Worm (Caenorhabditis elegans) whole organism, mixed stage, embryonic: ENCODE data around the gene sel-9.

Source experiments
- M03D4.4 ChIP-seq: sonication (generic microtip); optimal IDR thresholded peaks from 2 replicates; lab custom pipeline; 2017; ENCODE audit warnings: mild to moderate bottlenecking, missing genetic modification characterization, missing compliant biosample characterization
- bed-3 ChIP-seq: fragments of 200-800 bp; sonication (Bioruptor generic); optimal IDR thresholded peaks from 3 replicates; lab custom pipeline; 2018; ENCODE audit warnings: mild to moderate bottlenecking, missing genetic modification characterization, moderate library complexity, missing compliant biosample characterization
- ceh-39 ChIP-seq: fragments of 150-350 bp; optimal IDR thresholded peaks from 2 replicates; lab custom pipeline; 2014; ENCODE audit warnings: missing biosample characterization, missing genetic modification characterization
- ceh-43 ChIP-seq: fragments of 200-800 bp; sonication (Bioruptor generic); optimal IDR thresholded peaks from 2 replicates; lab custom pipeline; 2018; ENCODE audit warnings: mild to moderate bottlenecking, missing genetic modification characterization, moderate library complexity, missing compliant biosample characterization
- ceh-83 ChIP-seq: fragments of 200-800 bp; sonication (Bioruptor generic); optimal IDR thresholded peaks from 2 replicates; lab custom pipeline; 2018; ENCODE audit warnings: mild to moderate bottlenecking, missing genetic modification characterization, missing compliant biosample characterization
- cnd-1 ChIP-seq: fragments of 200-800 bp; sonication (Bioruptor generic); optimal IDR thresholded peaks from 2 replicates; lab custom pipeline; 2018; ENCODE audit warnings: mild to moderate bottlenecking, missing genetic modification characterization, missing compliant biosample characterization
- drap-1 ChIP-seq: fragments of 200-800 bp; sonication (Bioruptor generic); optimal IDR thresholded peaks from 3 replicates; lab custom pipeline; 2018; ENCODE audit warnings: mild to moderate bottlenecking, missing genetic modification characterization, missing compliant biosample characterization
- elt-3 ChIP-seq: fragments of 150-350 bp; optimal IDR thresholded peaks from 2 replicates; lab custom pipeline; 2014; ENCODE audit warnings: missing biosample characterization, missing genetic modification characterization
- flh-1 ChIP-seq: fragments of 200-800 bp; sonication (Bioruptor generic); optimal IDR thresholded peaks from 2 replicates; lab custom pipeline; 2018; ENCODE audit warnings: mild to moderate bottlenecking, missing genetic modification characterization, moderate library complexity, missing compliant biosample characterization
- ham-2 ChIP-seq: fragments of 200-800 bp; sonication (Bioruptor generic); optimal IDR thresholded peaks from 2 replicates; lab custom pipeline; 2018; ENCODE audit warnings: mild to moderate bottlenecking, missing genetic modification characterization, missing compliant biosample characterization
- hlh-1 ChIP-seq: fragments of 150-350 bp; optimal IDR thresholded peaks from 2 replicates; lab custom pipeline; 2014; ENCODE audit warnings: missing biosample characterization, missing genetic modification reagents, missing genetic modification characterization
- lin-13 ChIP-seq: fragments of 150-350 bp; optimal IDR thresholded peaks from 2 replicates; lab custom pipeline; 2014; ENCODE audit warnings: missing biosample characterization, missing genetic modification characterization
- lin-32 ChIP-seq: fragments of 200-800 bp; sonication (Bioruptor generic); optimal IDR thresholded peaks from 2 replicates; lab custom pipeline; 2018; ENCODE audit warnings: mild to moderate bottlenecking, missing genetic modification characterization, missing compliant biosample characterization
- mab-5 ChIP-seq: fragments of 150-350 bp; optimal IDR thresholded peaks from 2 replicates; lab custom pipeline; 2014; ENCODE audit warnings: missing biosample characterization, missing genetic modification characterization
- mep-1 ChIP-seq: fragments of 150-350 bp; optimal IDR thresholded peaks from 2 replicates; lab custom pipeline; 2017; ENCODE audit warnings: missing biosample characterization, missing genetic modification reagents, missing genetic modification characterization, inconsistent platforms
- mls-2 ChIP-seq: sonication (generic microtip); optimal IDR thresholded peaks from 2 replicates; lab custom pipeline; 2016; ENCODE audit warnings: mild to moderate bottlenecking, missing genetic modification characterization, moderate library complexity, missing compliant biosample characterization
- nhr-12 ChIP-seq: fragments of 150-350 bp; optimal IDR thresholded peaks from 2 replicates; lab custom pipeline; 2014; ENCODE audit warnings: missing biosample characterization, missing genetic modification characterization
- nhr-2 ChIP-seq: fragments of 150-350 bp; optimal IDR thresholded peaks from 2 replicates; lab custom pipeline; 2014; ENCODE audit warnings: missing biosample characterization, missing genetic modification characterization
- nhr-237 ChIP-seq: fragments of 150-350 bp; optimal IDR thresholded peaks from 2 replicates; lab custom pipeline; 2014; ENCODE audit warnings: missing biosample characterization, missing genetic modification characterization
- nhr-28 ChIP-seq: fragments of 150-350 bp; optimal IDR thresholded peaks from 2 replicates; lab custom pipeline; 2014; ENCODE audit warnings: missing biosample characterization, missing genetic modification characterization
- nhr-76 ChIP-seq: sonication (generic microtip); optimal IDR thresholded peaks from 2 replicates; lab custom pipeline; 2017; ENCODE audit warnings: missing biosample characterization, missing genetic modification characterization
- pha-4 ChIP-seq: fragments of 150-350 bp; optimal IDR thresholded peaks from 2 replicates; lab custom pipeline; 2018; ENCODE audit warnings: missing biosample characterization, missing genetic modification reagents, missing genetic modification characterization
- sem-2 ChIP-seq: fragments of 200-800 bp; sonication (Bioruptor generic); optimal IDR thresholded peaks from 2 replicates; lab custom pipeline; 2018; ENCODE audit warnings: mild to moderate bottlenecking, missing genetic modification characterization, missing compliant biosample characterization
- snpc-4 ChIP-seq: fragments of 150-350 bp; optimal IDR thresholded peaks from 2 replicates; lab custom pipeline; 2014; ENCODE audit warnings: missing biosample characterization, missing genetic modification characterization
- sptf-1 ChIP-seq: sonication (generic microtip); optimal IDR thresholded peaks from 2 replicates; lab custom pipeline; 2017; ENCODE audit warnings: mild to moderate bottlenecking, missing genetic modification characterization, moderate library complexity, missing compliant biosample characterization
- tbx-8 ChIP-seq: fragments of 200-800 bp; sonication (Bioruptor generic); optimal IDR thresholded peaks from 2 replicates; lab custom pipeline; 2018; ENCODE audit warnings: mild to moderate bottlenecking, missing genetic modification characterization, moderate library complexity, missing compliant biosample characterization
- unc-120 ChIP-seq: sonication (generic microtip); optimal IDR thresholded peaks from 2 replicates; lab custom pipeline; 2017; ENCODE audit warnings: missing genetic modification characterization, missing compliant biosample characterization; ENCODE audit not compliant: poor library complexity, severe bottlenecking
- unc-39 ChIP-seq: fragments of 150-350 bp; optimal IDR thresholded peaks from 2 replicates; lab custom pipeline; 2014; ENCODE audit warnings: missing biosample characterization, missing genetic modification characterization
- unc-62 ChIP-seq: fragments of 150-350 bp; optimal IDR thresholded peaks from 2 replicates; lab custom pipeline; 2014; ENCODE audit warnings: missing biosample characterization, missing genetic modification reagents, missing genetic modification characterization
- zip-8 ChIP-seq: fragments of 150-350 bp; optimal IDR thresholded peaks from 2 replicates; lab custom pipeline; 2014; ENCODE audit warnings: missing biosample characterization, missing genetic modification characterization
- ztf-11 ChIP-seq: fragments of 150-350 bp; optimal IDR thresholded peaks from 2 replicates; lab custom pipeline; 2014; ENCODE audit warnings: missing biosample characterization, missing genetic modification characterization

sel-9 gene

DNA sequence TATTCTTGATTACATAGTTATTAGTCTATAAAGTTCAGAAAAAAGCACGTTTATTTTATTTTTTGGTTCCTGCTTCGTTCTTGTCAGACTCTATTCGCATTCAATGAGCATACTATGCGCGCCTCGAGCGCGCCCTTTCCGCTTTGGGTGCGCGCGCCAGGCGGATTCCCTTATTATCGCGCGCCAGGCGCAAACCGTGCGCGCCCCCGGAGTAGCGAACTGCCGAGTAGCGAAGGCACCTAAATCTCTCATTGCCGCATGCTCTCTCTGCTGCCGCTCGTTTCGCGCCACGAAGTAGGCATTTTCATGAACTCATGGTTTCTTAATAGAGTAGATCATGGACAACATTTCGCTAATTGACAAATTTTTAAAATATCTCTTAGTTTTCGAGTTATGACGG lies 24.7 kb upstream of the sel-9 start:
- TF ChIP-seq flh-1 (GFP tag; lab: Kevin White, UChicago) (no peak), ztf-11 (tag; lab: Kevin White, UChicago) (no peak), mep-1 (no peak), nhr-28 (tag; lab: Kevin White, UChicago) (no peak), unc-39 (tag; lab: Kevin White, UChicago) (no peak), snpc-4 (tag; lab: Kevin White, UChicago) (no peak), ceh-43 (GFP tag; lab: Kevin White, UChicago) (no peak), nhr-12 (tag; lab: Kevin White, UChicago) (no peak), zip-8 (tag; lab: Kevin White, UChicago) (no peak), lin-13 (no peak), lin-32 (GFP tag; lab: Kevin White, UChicago) (no peak), nhr-76 (no peak), hlh-1 (no peak), bed-3 (GFP tag; lab: Kevin White, UChicago) (no peak), nhr-237 (tag; lab: Kevin White, UChicago) (no peak), sem-2 (no peak)

ce11 chrV:8325906-8326305 lies 23.5 kb upstream of the sel-9 start:
- TF ChIP-seq drap-1 (GFP tag; lab: Kevin White, UChicago) (no peak), sem-2 (no peak)
- TF ChIP-seq, all 35 proteins: peak for 0

- TF ChIP-seq sem-2: no peak
- TF ChIP-seq mab-5 (tag; lab: Kevin White, UChicago): no peak
- TF ChIP-seq nhr-28 (tag; lab: Kevin White, UChicago): no peak
- no peak for TF ChIP-seq elt-3 (tag; lab: Kevin White, UChicago)
- TF ChIP-seq ceh-83 (GFP tag; lab: Kevin White, UChicago): no peak
- TF ChIP-seq cnd-1 (tag; lab: Kevin White, UChicago): no peak
- TF ChIP-seq mep-1: no peak
- TF ChIP-seq unc-62 (GFP tag; lab: Kevin White, UChicago): no peak
- no peak for TF ChIP-seq mls-2 (tag; lab: Kevin White, UChicago)
- no peak for TF ChIP-seq snpc-4 (tag; lab: Kevin White, UChicago)
- no peak for TF ChIP-seq ztf-11 (tag; lab: Kevin White, UChicago)
- TF ChIP-seq lin-13: no peak
Observed at ce11 chrV:8323545-8323944, 21.2 kb upstream of the sel-9 start.

- TF ChIP-seq snpc-4 (tag; lab: Kevin White, UChicago) (no peak), M03D4.4 (no peak), nhr-76 (no peak), pha-4 (no peak), ceh-39 (tag; lab: Kevin White, UChicago) (no peak), lin-32 (GFP tag; lab: Kevin White, UChicago) (no peak), ham-2 (GFP tag; lab: Kevin White, UChicago) (no peak), unc-120 (tag; lab: Kevin White, UChicago) (no peak), lin-13 (no peak), unc-39 (tag; lab: Kevin White, UChicago) (no peak), drap-1 (GFP tag; lab: Kevin White, UChicago) (no peak), mls-2 (tag; lab: Kevin White, UChicago) (no peak), nhr-28 (tag; lab: Kevin White, UChicago) (no peak), unc-62 (GFP tag; lab: Kevin White, UChicago) (no peak)
Observed at ce11 chrV:8318135-8318534, 15.8 kb upstream of the sel-9 start, which contains the start of gene clec-219. Gene clec-219 (plus strand): TSS chrV:8318435.

DNA sequence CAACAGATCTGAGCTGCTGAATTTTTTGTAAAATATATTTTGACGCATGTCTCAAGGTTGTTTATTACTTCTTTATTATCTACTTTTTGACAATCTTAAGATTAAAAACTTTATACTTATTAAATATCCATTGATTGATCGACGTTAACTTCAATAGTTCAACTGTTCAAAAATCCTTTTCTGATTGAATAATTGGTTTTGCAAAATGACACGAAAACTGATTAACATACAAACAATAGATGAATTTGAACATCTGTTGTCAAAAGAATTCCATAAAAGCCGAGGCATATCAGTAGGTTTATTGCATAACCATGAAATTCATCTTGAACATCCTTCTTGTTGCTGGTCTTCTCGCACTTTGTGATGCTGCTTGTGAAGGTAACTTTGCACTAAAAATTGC lies 8.8 kb upstream of the sel-9 start, which contains the start of gene W02D7.12:
Gene W02D7.12 (plus strand): TSS at position 301 of the 400 bp plus-strand sequence.
- TF ChIP-seq M03D4.4: no peak
- no peak for TF ChIP-seq drap-1 (GFP tag; lab: Kevin White, UChicago)
- TF ChIP-seq sem-2: no peak
- no peak for TF ChIP-seq mab-5 (tag; lab: Kevin White, UChicago)
- no peak for TF ChIP-seq nhr-76
- no peak for TF ChIP-seq ham-2 (GFP tag; lab: Kevin White, UChicago)
- TF ChIP-seq nhr-12 (tag; lab: Kevin White, UChicago): no peak
- TF ChIP-seq ztf-11 (tag; lab: Kevin White, UChicago): no peak
- TF ChIP-seq hlh-1: no peak
- no peak for TF ChIP-seq tbx-8 (GFP tag; lab: Kevin White, UChicago)
- TF ChIP-seq ceh-43 (GFP tag; lab: Kevin White, UChicago): no peak
- no peak for TF ChIP-seq mep-1
- no peak for TF ChIP-seq nhr-2 (tag; lab: Kevin White, UChicago)
- no peak for TF ChIP-seq sptf-1 (tag; lab: Kevin White, UChicago)
- no peak for TF ChIP-seq ceh-39 (tag; lab: Kevin White, UChicago)
- no peak for TF ChIP-seq nhr-28 (tag; lab: Kevin White, UChicago)
- no peak for TF ChIP-seq unc-120 (tag; lab: Kevin White, UChicago)
